Worm (Caenorhabditis elegans): ENCODE measurements around the gene csn-6.
A peak's percentile ranks its signal among the peaks of the same experiment; 100 is the strongest.

The csn-6 gene

DNA sequence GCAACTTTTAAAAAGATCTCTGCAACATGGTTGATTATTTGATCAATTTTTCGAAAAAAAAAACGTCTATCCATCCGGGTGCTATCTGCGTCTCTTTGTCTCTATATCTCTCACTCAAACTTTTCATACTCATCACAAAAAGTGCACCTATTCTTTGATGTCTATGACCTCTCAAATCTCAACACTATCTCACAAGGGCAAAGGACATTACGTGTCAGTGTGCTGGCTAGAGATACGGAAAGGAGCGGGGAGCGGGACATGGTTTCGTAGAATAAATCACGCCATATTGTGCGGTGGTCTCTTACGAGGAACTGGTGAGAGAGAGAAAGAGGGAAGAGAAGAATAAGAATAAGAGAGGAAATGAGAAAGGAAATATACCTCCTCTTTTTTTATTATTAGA lies 21.8 kb downstream of the csn-6 start (continued):
- TF ChIP-seq egl-27 (tag; optimal IDR thresholded peaks at IDR 0.05) (no peak), fos-1 (tag; optimal IDR thresholded peaks at IDR 0.05) (no peak), mdt-29 (GFP tag; IDR thresholded peaks at IDR 0.05) (peak; percentile 91), lin-39 (tag; optimal IDR thresholded peaks at IDR 0.05) (no peak), spr-3 (GFP tag; optimal IDR thresholded peaks at IDR 0.05) (no peak), madf-5 (GFP tag; IDR thresholded peaks at IDR 0.05) (no peak), nhr-28 (tag; optimal IDR thresholded peaks at IDR 0.05) (peak; percentile 94), dve-1 (tag; optimal IDR thresholded peaks at IDR 0.05; ENCODE audit: insufficient read depth) (peak; percentile 97), ceh-82 (tag; optimal IDR thresholded peaks at IDR 0.05) (no peak), ces-1 (GFP tag; optimal IDR thresholded peaks at IDR 0.05) (no peak), attf-4 (tag; optimal IDR thresholded peaks at IDR 0.05) (no peak), arid-1 (GFP tag; conservative IDR thresholded peaks at IDR 0.05) (no peak), nhr-76 (tag; optimal IDR thresholded peaks at IDR 0.05) (no peak), unc-130 (GFP tag; optimal IDR thresholded peaks at IDR 0.05) (no peak), unc-62 (GFP tag; optimal IDR thresholded peaks at IDR 0.05 in 1 of 2) (no peak), unc-62 (tag; optimal IDR thresholded peaks at IDR 0.05) (no peak), tra-1 (GFP tag; IDR thresholded peaks at IDR 0.05) (peak; percentile 77), hlh-11 (tag; optimal IDR thresholded peaks at IDR 0.05) (peak; percentile 96), spr-1 (tag; optimal IDR thresholded peaks at IDR 0.05) (no peak), lsy-2 (tag; optimal IDR thresholded peaks at IDR 0.05) (peak; percentile 64 to 84), nhr-77 (tag; optimal IDR thresholded peaks at IDR 0.05) (peak; percentile 81), dmd-6 (GFP tag; IDR thresholded peaks at IDR 0.05) (peak; percentile 95), snpc-1.2 (GFP tag; IDR thresholded peaks at IDR 0.05) (no peak), ceh-32 (tag; optimal IDR thresholded peaks at IDR 0.05; ENCODE audit: poor library complexity) (no peak), T26A8.4 (GFP tag; IDR thresholded peaks at IDR 0.05) (peak; percentile 46), egl-43 (GFP tag; IDR thresholded peaks at IDR 0.05) (no peak), nhr-25 (tag; optimal IDR thresholded peaks at IDR 0.05; ENCODE audit: borderline replicate concordance, insufficient read depth) (peak; percentile 58), F10B5.3 (tag; optimal IDR thresholded peaks at IDR 0.05) (no peak), vab-7 (GFP tag; IDR thresholded peaks at IDR 0.05) (no peak), mes-2 (tag; optimal IDR thresholded peaks at IDR 0.05; ENCODE audit: poor library complexity, severe bottlenecking) (peak; percentile 78), F26F4.8 (GFP tag; conservative IDR thresholded peaks at IDR 0.05) (no peak), cey-2 (tag; optimal IDR thresholded peaks at IDR 0.05; ENCODE audit: borderline replicate concordance, insufficient read depth) (no peak), zag-1 (tag; optimal IDR thresholded peaks at IDR 0.05) (no peak), snpc-4 (tag; optimal IDR thresholded peaks at IDR 0.05) (no peak), fkh-10 (GFP tag; optimal IDR thresholded peaks at IDR 0.05) (peak; percentile 7), daf-12 (tag; optimal IDR thresholded peaks at IDR 0.05) (no peak), lim-7 (GFP tag; IDR thresholded peaks at IDR 0.05) (no peak), zip-2 (tag; optimal IDR thresholded peaks at IDR 0.05) (no peak), dmd-8 (GFP tag; IDR thresholded peaks at IDR 0.05) (no peak), gei-8 (GFP tag; optimal IDR thresholded peaks at IDR 0.05) (no peak), saeg-2 (GFP tag; IDR thresholded peaks at IDR 0.05) (0 out of 2 replicates have a peak, but pooled peaks have one; percentile 35), tag-97 (GFP tag; IDR thresholded peaks at IDR 0.05) (no peak), Y48G9A.11 (GFP tag; IDR thresholded peaks at IDR 0.05) (no peak), nhr-237 (tag; optimal IDR thresholded peaks at IDR 0.05) (no peak), nhr-42 (GFP tag; IDR thresholded peaks at IDR 0.05) (no peak), aly-2 (tag; optimal IDR thresholded peaks at IDR 0.05) (no peak), skn-1 (tag; optimal IDR thresholded peaks at IDR 0.05) (no peak), nhr-48 (tag; optimal IDR thresholded peaks at IDR 0.05) (peak; percentile 92), unc-39 (tag; optimal IDR thresholded peaks at IDR 0.05) (no peak), php-3 (GFP tag; IDR thresholded peaks at IDR 0.05) (peak; percentile 47; the same call in 1 of the 2 replicates), F49E8.2 (tag; optimal IDR thresholded peaks at IDR 0.05; ENCODE audit: borderline replicate concordance) (no peak), ceh-28 (tag; optimal IDR thresholded peaks at IDR 0.05) (no peak)

Data from whole organism, L4 larva.